Fruit fly (Drosophila melanogaster): ENCODE data around the gene CG6834.

Gene CG6834

DNA sequence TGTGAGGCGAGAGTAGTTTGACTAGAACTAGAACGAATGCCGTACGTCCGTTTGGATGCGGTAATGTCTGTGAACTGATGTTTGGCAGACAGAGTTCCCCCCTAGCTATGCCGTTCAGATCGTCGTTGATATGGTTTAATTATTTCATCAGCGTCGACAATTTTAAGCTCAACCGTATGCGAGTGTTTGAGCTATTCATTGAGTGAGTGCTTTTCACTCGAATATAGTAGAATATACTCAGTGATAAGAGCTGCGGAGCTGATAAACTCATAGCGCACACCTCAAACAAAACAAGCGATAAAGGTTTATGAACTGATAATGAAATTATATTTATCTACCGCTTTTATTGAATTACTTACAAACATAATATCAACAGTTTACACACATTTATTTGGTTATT lies at the start of gene CG6834 (continued):
- TF ChIP-seq ac (GFP tag; optimal IDR thresholded peaks at IDR 0.05) (no peak), salm (tag; optimal IDR thresholded peaks at IDR 0.05) (peak; percentile 66), CG2889 (GFP tag; IDR thresholded peaks at IDR 0.05) (no peak), ERR (GFP tag; optimal IDR thresholded peaks at IDR 0.05) (no peak), seq (GFP tag; IDR thresholded peaks at IDR 0.05) (no peak), CG12299 (tag; optimal IDR thresholded peaks at IDR 0.05) (peak; percentile 16), CG17328 (GFP tag; IDR thresholded peaks at IDR 0.05) (no peak), sd (tag; optimal IDR thresholded peaks at IDR 0.05) (peak; percentile 38), Oaz (GFP tag; IDR thresholded peaks at IDR 0.05) (no peak), cas (GFP tag; IDR thresholded peaks at IDR 0.05) (no peak), Dad (GFP tag; optimal IDR thresholded peaks at IDR 0.05) (no peak), lab (GFP tag; optimal IDR thresholded peaks at IDR 0.05) (peak; percentile 23), disco-r (GFP tag; optimal IDR thresholded peaks at IDR 0.05) (no peak), CG34224 (GFP tag; IDR thresholded peaks at IDR 0.05; ENCODE audit: partially characterized antibody) (no peak), H2.0 (GFP tag; IDR thresholded peaks at IDR 0.05) (no peak), CG6813 (GFP tag; optimal IDR thresholded peaks at IDR 0.05) (no peak), Dbx (GFP tag; IDR thresholded peaks at IDR 0.05) (no peak), CrebB (tag; optimal IDR thresholded peaks at IDR 0.05) (peak; percentile 62), CG33557 (GFP tag; optimal IDR thresholded peaks at IDR 0.05) (peak; percentile 53), luna (GFP tag; optimal IDR thresholded peaks at IDR 0.05) (no peak), CG10543 (GFP tag; optimal IDR thresholded peaks at IDR 0.05) (peak; percentile 20), CG10979 (tag; optimal IDR thresholded peaks at IDR 0.05) (no peak), CG7745 (tag; optimal IDR thresholded peaks at IDR 0.05) (peak; percentile 9), CG14860 (GFP tag; IDR thresholded peaks at IDR 0.05; ENCODE audit: partially characterized antibody) (no peak), so (GFP tag; IDR thresholded peaks at IDR 0.05) (no peak), row (GFP tag; IDR thresholded peaks at IDR 0.05) (no peak), kay (GFP tag; optimal IDR thresholded peaks at IDR 0.05) (no peak), repo (GFP tag; optimal IDR thresholded peaks at IDR 0.05) (no peak), zfh2 (GFP tag; optimal IDR thresholded peaks at IDR 0.05) (no peak), PHDP (tag; optimal IDR thresholded peaks at IDR 0.05) (peak; percentile 43), CG1603 (tag; optimal IDR thresholded peaks at IDR 0.05) (peak; percentile 15), Med (GFP tag) (peak; percentile 73), CG34422 (GFP tag; IDR thresholded peaks at IDR 0.05) (no peak), odd (GFP tag; optimal IDR thresholded peaks at IDR 0.05) (peak; percentile 54), CG6175 (GFP tag; IDR thresholded peaks at IDR 0.05) (no peak), CG13296 (GFP tag; optimal IDR thresholded peaks at IDR 0.05) (peak; percentile 53), gcm (GFP tag; optimal IDR thresholded peaks at IDR 0.05) (no peak), stwl (tag; optimal IDR thresholded peaks at IDR 0.05) (no peak), unpg (GFP tag; optimal IDR thresholded peaks at IDR 0.05) (peak; percentile 20)

DNA sequence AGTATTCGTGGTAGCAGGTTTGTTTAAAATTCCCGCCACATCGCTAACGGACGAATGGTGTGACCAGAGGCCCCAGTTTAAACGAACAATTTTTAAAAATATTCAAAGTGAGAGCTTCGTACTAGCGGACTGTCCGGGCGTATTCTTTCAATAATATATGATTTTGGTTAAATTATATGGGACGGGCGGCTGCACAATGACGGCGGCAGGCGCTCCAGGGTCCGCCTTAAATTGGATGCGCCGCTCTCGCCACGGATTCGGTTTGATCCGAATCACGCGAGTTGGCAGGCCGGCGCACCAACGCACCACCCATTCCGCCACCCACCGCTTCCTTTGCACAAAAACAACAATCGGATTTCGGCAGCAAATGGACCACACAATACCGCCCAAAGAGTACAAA lies 47.4 kb upstream of the CG6834 start, which contains the start of gene CG14721:
Gene CG14721, plus strand, starts transcription at position 111 of the 400 bp plus-strand sequence.
- TF ChIP-seq Atf-2 (GFP tag; optimal IDR thresholded peaks at IDR 0.05) (no peak), CG12391 (tag; optimal IDR thresholded peaks at IDR 0.05) (peak; percentile 25), bowl (GFP tag; IDR thresholded peaks at IDR 0.05) (no peak), CG17385 (GFP tag; optimal IDR thresholded peaks at IDR 0.05) (no peak), Hsf (GFP tag; optimal IDR thresholded peaks at IDR 0.05) (peak; percentile 23), CG6813 (GFP tag; optimal IDR thresholded peaks at IDR 0.05) (no peak), lab (GFP tag; optimal IDR thresholded peaks at IDR 0.05) (no peak), Gug (GFP tag; IDR thresholded peaks at IDR 0.05) (peak; percentile 24; the same call in 1 of the 4 replicates), CHES-1-like (GFP tag; optimal IDR thresholded peaks at IDR 0.05) (peak; percentile 15), az2 (GFP tag; optimal IDR thresholded peaks at IDR 0.05) (peak; percentile 19), CG8924 (tag; optimal IDR thresholded peaks at IDR 0.05) (no peak), Bgb (GFP tag; IDR thresholded peaks at IDR 0.05; ENCODE audit: partially characterized antibody) (peak; percentile 36; the same call in 1 of the 2 replicates), oc (tag; optimal IDR thresholded peaks at IDR 0.05) (no peak), row (GFP tag; IDR thresholded peaks at IDR 0.05) (peak; percentile 49; the same call in 2 of the 3 replicates), amos (GFP tag; IDR thresholded peaks at IDR 0.05; ENCODE audit: partially characterized antibody) (peak; percentile 39; the same call in 1 of the 2 replicates), ken (GFP tag; IDR thresholded peaks at IDR 0.05) (0 out of 3 replicates have a peak, but pooled peaks have one; percentile 11), CG2889 (GFP tag; IDR thresholded peaks at IDR 0.05) (no peak)
